Worm (Caenorhabditis elegans) whole organism, L1 larva: ENCODE measurements around the gene T16G12.4.

Experiments used
- alr-1 ChIP-seq: fragments of 200-800 bp; sonication (Bioruptor generic); optimal IDR thresholded peaks from 2 replicates; lab custom pipeline; 2018; ENCODE audit warnings: borderline replicate concordance, mild to moderate bottlenecking, missing genetic modification characterization, missing compliant biosample characterization
- blmp-1 ChIP-seq: fragments of 150-350 bp; optimal IDR thresholded peaks from 2 replicates; lab custom pipeline; 2014; ENCODE audit warnings: missing biosample characterization, missing genetic modification characterization
- ceh-63 ChIP-seq: fragments of 200-800 bp; sonication (Bioruptor generic); optimal IDR thresholded peaks from 2 replicates; lab custom pipeline; 2018; ENCODE audit warnings: mild to moderate bottlenecking, missing genetic modification characterization, missing compliant biosample characterization
- dpl-1 ChIP-seq, 3 experiments: fragments of 150-350 bp in 2 of 3; sonication (generic microtip) in 1 of 3; optimal IDR thresholded peaks; 2 replicates each; lab custom pipeline; 2014 to 2017; ENCODE audit warnings: missing biosample characterization in 3 of 3, missing genetic modification characterization in 3 of 3, missing genetic modification reagents in 3 of 3
- egl-13 ChIP-seq: sonication (generic microtip); optimal IDR thresholded peaks from 2 replicates; lab custom pipeline; 2016; ENCODE audit warnings: missing genotype, missing genetic modification reagents, missing genetic modification characterization, missing compliant biosample characterization
- ets-5 ChIP-seq: fragments of 200-800 bp; sonication (Bioruptor generic); IDR thresholded peaks from 2 replicates; pipeline ENCODE4 v1.3.6; 2022; ENCODE audit warnings: missing genetic modification characterization, missing compliant biosample characterization
- jun-1 ChIP-seq: fragments of 150-350 bp; optimal IDR thresholded peaks from 2 replicates; lab custom pipeline; 2014; ENCODE audit warnings: missing biosample characterization, missing genetic modification reagents, missing genetic modification characterization
- lin-15B ChIP-seq: fragments of 150-350 bp; sonication (generic microtip); optimal IDR thresholded peaks from 3 replicates; lab custom pipeline; 2014; ENCODE audit warnings: missing biosample characterization, missing genetic modification characterization
- mef-2 ChIP-seq: fragments of 150-350 bp; optimal IDR thresholded peaks from 2 replicates; lab custom pipeline; 2014; ENCODE audit warnings: missing biosample characterization, missing genetic modification characterization
- mep-1 ChIP-seq: fragments of 150-350 bp; optimal IDR thresholded peaks from 2 replicates; lab custom pipeline; 2014; ENCODE audit warnings: missing biosample characterization, missing genetic modification characterization
- snpc-4 ChIP-seq: fragments of 150-350 bp; optimal IDR thresholded peaks from 2 replicates; lab custom pipeline; 2014; ENCODE audit warnings: missing biosample characterization, missing genetic modification characterization

- TF ChIP-seq alr-1 (tag; lab: Kevin White, UChicago) (no peak), blmp-1 (tag; lab: Kevin White, UChicago) (peak; percentile 43), jun-1 (tag; lab: Kevin White, UChicago) (no peak), dpl-1 (GFP tag; optimal IDR thresholded peaks at IDR 0.05; lab: Kevin White, UChicago) (peak in 1 of 3 experiments; percentile 11), ets-5 (GFP tag; lab: Robert Waterston, UW) (no peak), mef-2 (tag; lab: Kevin White, UChicago) (no peak), mep-1 (tag; lab: Kevin White, UChicago) (peak; percentile 22), snpc-4 (no peak), ceh-63 (GFP tag; lab: Kevin White, UChicago) (no peak), lin-15B (tag; lab: Kevin White, UChicago) (no peak), egl-13 (no peak)
These were observed 36.9 kb downstream of the T16G12.4 start for ce11 chrIII:10094538-10094937.
